Worm (Caenorhabditis elegans) whole organism, dauer: ENCODE data around the gene C08F11.12.

Source experiments
- unc-62 ChIP-seq: sonication (generic microtip); optimal IDR thresholded peaks from 2 replicates; lab custom pipeline; 2017; ENCODE audit warnings: missing biosample characterization, missing genetic modification reagents, missing genetic modification characterization

C08F11.12 gene

ce11 chrIV:13623533-13623932 is 27.8 kb downstream of the C08F11.12 start, which contains the start of gene C08F11.1:
TSS of gene C08F11.1 (plus strand) at chrIV:13623833.
- TF ChIP-seq unc-62, result no peak

- no peak for TF ChIP-seq unc-62
These were observed 32.1 kb downstream of the C08F11.12 start, which contains the start of gene C08F11.3 for ce11 chrIV:13619203-13619602. TSS of gene C08F11.3 (plus strand) at chrIV:13619503.

- TF ChIP-seq unc-62, result no peak
These were observed 41.6 kb downstream of the C08F11.12 start, which contains the start of gene C08F11.13 for ce11 chrIV:13609755-13610154. TSS of gene C08F11.13 (minus strand) at chrIV:13609892.

- TF ChIP-seq unc-62, result no peak
These were observed 49.2 kb downstream of the C08F11.12 start, which contains the start of gene Y45F10B.59 for ce11 chrIV:13601973-13602669. TSS of gene Y45F10B.59 (plus strand) at chrIV:13602619.

- no peak for TF ChIP-seq unc-62
These were observed 49.9 kb downstream of the C08F11.12 start for ce11 chrIV:13601428-13601827.
